Worm (Caenorhabditis elegans): ENCODE measurements around the gene W03G11.3.

- no peak for TF ChIP-seq skn-1 (tag; optimal IDR thresholded peaks at IDR 0.05)
- TF ChIP-seq nhr-11 (tag; optimal IDR thresholded peaks at IDR 0.05): no peak
- no peak for TF ChIP-seq ceh-16 (tag; optimal IDR thresholded peaks at IDR 0.05)
- TF ChIP-seq nfya-1 (tag; optimal IDR thresholded peaks at IDR 0.05; ENCODE audit: insufficient read depth): no peak
- no peak for TF ChIP-seq fos-1 (tag; optimal IDR thresholded peaks at IDR 0.05)
- TF ChIP-seq lin-15B (tag; optimal IDR thresholded peaks at IDR 0.05): no peak
- TF ChIP-seq nhr-25 (tag; optimal IDR thresholded peaks at IDR 0.05): no peak
- no peak for TF ChIP-seq unc-39 (tag; optimal IDR thresholded peaks at IDR 0.05)
Observed at ce11 chrX:12103712-12104111, at the start of gene W03G11.3.
